Fruit fly (Drosophila melanogaster): ENCODE results near the gene CG14985.

The CG14985 gene

dm6 chr3L:3976438-3976837 is 26.8 kb upstream of the CG14985 start:
- TF ChIP-seq gl (tag; optimal IDR thresholded peaks at IDR 0.05): no peak
- no peak for TF ChIP-seq CG34367 (tag; optimal IDR thresholded peaks at IDR 0.05)

DNA sequence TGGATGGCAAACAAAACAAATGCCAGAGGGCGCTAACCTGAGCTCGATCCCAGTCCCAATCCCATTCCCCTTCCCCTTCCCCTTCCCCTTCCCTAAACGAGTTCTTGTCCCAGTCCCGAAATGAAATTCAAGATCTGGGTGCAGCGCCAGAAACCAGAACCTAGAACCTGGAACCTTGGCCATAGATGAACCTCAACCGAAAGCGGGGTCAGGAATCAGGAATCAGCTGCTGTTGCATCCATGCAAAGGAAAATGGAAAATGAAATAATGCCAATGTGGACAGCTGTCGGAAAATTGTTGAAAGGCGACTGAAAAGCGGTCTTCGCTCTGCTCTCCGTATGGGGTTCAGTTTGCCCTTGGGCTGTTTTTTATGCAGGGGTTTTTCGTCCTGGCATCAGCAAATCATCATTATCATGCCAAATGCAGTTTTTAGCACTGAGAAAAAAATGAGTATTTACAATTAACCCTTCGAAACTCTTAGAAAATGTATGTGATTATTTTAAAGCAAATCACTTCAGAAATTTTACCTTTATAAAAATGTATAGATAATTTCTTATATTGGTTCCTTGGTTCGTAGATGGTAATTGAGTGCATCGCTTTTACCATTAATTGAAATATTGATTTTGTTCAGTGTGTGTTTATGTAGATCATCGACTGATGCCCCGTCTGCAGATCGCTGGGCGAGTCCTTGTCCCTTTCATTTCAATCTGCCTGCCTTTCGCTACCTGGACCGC is 25.5 kb upstream of the CG14985 start:
- no peak for TF ChIP-seq CG34367 (tag; optimal IDR thresholded peaks at IDR 0.05)

- TF ChIP-seq rn (GFP tag; IDR thresholded peaks at IDR 0.05) (no peak), CG34367 (tag; optimal IDR thresholded peaks at IDR 0.05) (no peak), CG10348 (GFP tag; IDR thresholded peaks at IDR 0.05) (no peak), EcR (GFP tag; optimal IDR thresholded peaks at IDR 0.05) (no peak), CG32121 (GFP tag; IDR thresholded peaks at IDR 0.05) (no peak), Ets98B (GFP tag; IDR thresholded peaks at IDR 0.05) (no peak), CG4496 (GFP tag; IDR thresholded peaks at IDR 0.05) (no peak), fd96Ca (GFP tag; IDR thresholded peaks at IDR 0.05) (no peak), CG15710 (tag; optimal IDR thresholded peaks at IDR 0.05) (no peak), Pif1A (GFP tag; optimal IDR thresholded peaks at IDR 0.05) (no peak)
These were observed 24.3 kb upstream of the CG14985 start for dm6 chr3L:3978762-3979516.

DNA sequence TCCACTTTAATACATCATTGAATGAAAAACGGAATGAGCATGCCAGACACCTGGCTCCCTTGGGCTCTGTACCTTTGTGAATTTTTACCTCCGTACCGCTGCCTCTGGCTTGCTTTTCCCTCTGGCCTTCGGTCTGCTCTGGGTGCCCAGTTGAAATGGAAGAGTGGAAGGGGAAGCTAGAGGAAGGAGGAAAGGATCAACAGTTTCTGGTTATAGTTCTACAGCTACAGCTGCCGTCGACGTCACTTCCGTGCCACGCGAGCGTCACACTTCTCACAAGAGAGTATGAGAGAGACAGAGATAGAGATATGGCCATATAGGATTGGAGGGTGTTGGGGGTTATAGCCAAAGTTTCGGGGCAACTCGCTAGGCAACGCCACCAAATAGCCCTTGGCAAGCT is 23.2 kb upstream of the CG14985 start:
- TF ChIP-seq rn (GFP tag; IDR thresholded peaks at IDR 0.05): no peak
- TF ChIP-seq Snoo (tag; optimal IDR thresholded peaks at IDR 0.05): no peak
- no peak for TF ChIP-seq fd96Ca (GFP tag; IDR thresholded peaks at IDR 0.05)
- no peak for TF ChIP-seq CG8159 (tag; optimal IDR thresholded peaks at IDR 0.05)
- TF ChIP-seq EcR (GFP tag; optimal IDR thresholded peaks at IDR 0.05): no peak
- no peak for TF ChIP-seq CG13204 (GFP tag; optimal IDR thresholded peaks at IDR 0.05)
- no peak for TF ChIP-seq CG10348 (GFP tag; IDR thresholded peaks at IDR 0.05)
- no peak for TF ChIP-seq CG15710 (tag; optimal IDR thresholded peaks at IDR 0.05)

dm6 chr3L:3983466-3983946 is 19.8 kb upstream of the CG14985 start, which contains the start of gene scrt:
Gene scrt, plus strand, starts transcription at chr3L:3983896.
- TF ChIP-seq CG32121 (GFP tag; IDR thresholded peaks at IDR 0.05) (no peak), fd96Ca (GFP tag; IDR thresholded peaks at IDR 0.05) (0 out of 3 replicates have a peak, but pooled peaks have one; percentile 7), CG10348 (GFP tag; IDR thresholded peaks at IDR 0.05) (no peak)

dm6 chr3L:3995554-3995953 is 7.7 kb upstream of the CG14985 start:
- TF ChIP-seq CG17806 (tag; optimal IDR thresholded peaks at IDR 0.05) (no peak), gl (tag; optimal IDR thresholded peaks at IDR 0.05) (no peak), CG12605 (GFP tag; IDR thresholded peaks at IDR 0.05) (no peak), CG13204 (GFP tag; optimal IDR thresholded peaks at IDR 0.05) (no peak), fd96Ca (GFP tag; IDR thresholded peaks at IDR 0.05) (no peak), CG34367 (tag; optimal IDR thresholded peaks at IDR 0.05) (no peak)

DNA sequence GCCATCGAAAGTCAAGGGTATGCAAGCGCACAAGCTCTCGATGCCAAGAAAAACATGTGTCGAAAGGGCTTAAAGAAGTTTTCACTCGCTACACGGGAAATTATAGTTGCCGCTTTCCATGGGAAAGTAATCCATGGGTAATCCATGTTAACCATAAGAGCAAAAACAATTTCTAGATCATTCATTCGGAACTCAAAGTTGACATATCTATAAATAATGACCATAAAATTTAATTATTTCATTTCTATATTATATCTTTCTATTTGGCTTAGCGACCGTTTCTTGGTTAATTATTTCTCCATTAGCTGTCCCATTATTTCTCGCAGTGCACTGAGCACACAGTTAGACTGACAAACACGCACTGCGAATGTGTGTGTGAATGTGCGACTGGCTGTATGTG is 2.6 kb upstream of the CG14985 start:
- TF ChIP-seq CG9948 (tag; optimal IDR thresholded peaks at IDR 0.05) (no peak), CG8159 (tag; optimal IDR thresholded peaks at IDR 0.05) (peak; percentile 22), CG15710 (tag; optimal IDR thresholded peaks at IDR 0.05) (peak; percentile 27), CG34367 (tag; optimal IDR thresholded peaks at IDR 0.05) (peak; percentile 13)

- TF ChIP-seq CG13204 (GFP tag; optimal IDR thresholded peaks at IDR 0.05) (no peak), CG14655 (GFP tag; optimal IDR thresholded peaks at IDR 0.05) (no peak), CG10348 (GFP tag; IDR thresholded peaks at IDR 0.05) (no peak), EcR (GFP tag; optimal IDR thresholded peaks at IDR 0.05) (no peak), fd96Ca (GFP tag; IDR thresholded peaks at IDR 0.05) (no peak), Ets98B (GFP tag; IDR thresholded peaks at IDR 0.05) (no peak), Pif1A (GFP tag; optimal IDR thresholded peaks at IDR 0.05) (no peak), CG12605 (GFP tag; IDR thresholded peaks at IDR 0.05) (no peak), Pif1B (GFP tag; optimal IDR thresholded peaks at IDR 0.05) (no peak), CG15710 (tag; optimal IDR thresholded peaks at IDR 0.05) (no peak), CG8159 (tag; optimal IDR thresholded peaks at IDR 0.05) (no peak), CG4496 (GFP tag; IDR thresholded peaks at IDR 0.05) (no peak), CG34367 (tag; optimal IDR thresholded peaks at IDR 0.05) (no peak), CG17806 (tag; optimal IDR thresholded peaks at IDR 0.05) (no peak), rn (GFP tag; IDR thresholded peaks at IDR 0.05) (no peak)
These were observed 1.8 kb upstream of the CG14985 start for dm6 chr3L:4001500-4001899.
